Worm (Caenorhabditis elegans) whole organism, L1 larva: Measurements from ENCODE around the gene F15A4.5.

Source experiments
- C16A3.4 ChIP-seq: fragments of 150-350 bp; optimal IDR thresholded peaks from 2 replicates; lab custom pipeline; 2014; ENCODE audit warnings: missing biosample characterization, missing genetic modification characterization
- C34B4.2 ChIP-seq: sonication (generic microtip); optimal IDR thresholded peaks from 2 replicates; lab custom pipeline; 2017; ENCODE audit warnings: mild to moderate bottlenecking, missing genetic modification characterization, missing compliant biosample characterization
- F16B12.6 ChIP-seq: fragments of 150-350 bp; optimal IDR thresholded peaks from 2 replicates; lab custom pipeline; 2014; ENCODE audit warnings: missing biosample characterization, missing genetic modification characterization
- alr-1 ChIP-seq: fragments of 200-800 bp; sonication (Bioruptor generic); optimal IDR thresholded peaks from 2 replicates; lab custom pipeline; 2018; ENCODE audit warnings: borderline replicate concordance, mild to moderate bottlenecking, missing genetic modification characterization, missing compliant biosample characterization
- blmp-1 ChIP-seq: fragments of 150-350 bp; optimal IDR thresholded peaks from 2 replicates; lab custom pipeline; 2014; ENCODE audit warnings: missing biosample characterization, missing genetic modification characterization
- ceh-63 ChIP-seq: fragments of 200-800 bp; sonication (Bioruptor generic); optimal IDR thresholded peaks from 2 replicates; lab custom pipeline; 2018; ENCODE audit warnings: mild to moderate bottlenecking, missing genetic modification characterization, missing compliant biosample characterization
- ceh-8 ChIP-seq: fragments of 200-800 bp; sonication (Bioruptor generic); optimal IDR thresholded peaks from 2 replicates; lab custom pipeline; 2018; ENCODE audit warnings: mild to moderate bottlenecking, missing genetic modification characterization, moderate library complexity, missing compliant biosample characterization
- ceh-82 ChIP-seq, 3 experiments: fragments of 150-350 bp in 1 of 3; sonication (generic microtip) in 2 of 3; optimal IDR thresholded peaks; 2 replicates each; lab custom pipeline; 2014 to 2017; ENCODE audit warnings: missing biosample characterization in 3 of 3, missing genetic modification characterization in 3 of 3
- ceh-88 ChIP-seq: fragments of 200-800 bp; sonication (Bioruptor generic); IDR thresholded peaks from 2 replicates; pipeline ENCODE4 v1.3.6; 2022; ENCODE audit warnings: missing genetic modification characterization, missing compliant biosample characterization
- dpl-1 ChIP-seq, 3 experiments: fragments of 150-350 bp in 2 of 3; sonication (generic microtip) in 1 of 3; optimal IDR thresholded peaks; 2 replicates each; lab custom pipeline; 2014 to 2017; ENCODE audit warnings: missing biosample characterization in 3 of 3, missing genetic modification characterization in 3 of 3, missing genetic modification reagents in 3 of 3
- dsc-1 ChIP-seq: sonication (generic microtip); optimal IDR thresholded peaks from 2 replicates; lab custom pipeline; 2016; ENCODE audit warnings: mild to moderate bottlenecking, missing genetic modification characterization, missing compliant biosample characterization
- efl-1 ChIP-seq, 4 experiments: fragments of 150-350 bp; optimal IDR thresholded peaks in 3 of 4; peaks in 1 of 4; 1 replicate in 1 of 4; 2 replicates in 3 of 4; lab custom pipeline; 2014; ENCODE audit warnings: missing biosample characterization in 2 of 4, missing genetic modification characterization in 2 of 4, missing genetic modification reagents in 2 of 4
- egl-13 ChIP-seq: sonication (generic microtip); optimal IDR thresholded peaks from 2 replicates; lab custom pipeline; 2016; ENCODE audit warnings: missing genotype, missing genetic modification reagents, missing genetic modification characterization, missing compliant biosample characterization
- egl-27 ChIP-seq, 2 experiments: fragments of 150-350 bp in 1 of 2; sonication (generic microtip); optimal IDR thresholded peaks; 3 replicates each; lab custom pipeline; 2017 to 2018; ENCODE audit warnings: missing biosample characterization in 2 of 2, missing genetic modification characterization in 2 of 2, missing genetic modification reagents in 2 of 2
- elt-3 ChIP-seq, 6 experiments: fragments of 150-350 bp in 1 of 6; sonication (generic microtip); optimal IDR thresholded peaks; 2 replicates each; lab custom pipeline; 2017 to 2018; ENCODE audit warnings: missing biosample characterization in 6 of 6, missing genetic modification characterization in 6 of 6, inconsistent platforms in 1 of 6
- fkh-10 ChIP-seq: sonication (generic microtip); optimal IDR thresholded peaks from 2 replicates; lab custom pipeline; 2017; ENCODE audit warnings: missing biosample characterization, missing genetic modification reagents, missing genetic modification characterization
- fkh-8 ChIP-seq: sonication (generic microtip); optimal IDR thresholded peaks from 2 replicates; lab custom pipeline; 2016; ENCODE audit warnings: mild to moderate bottlenecking, missing genetic modification characterization, missing compliant biosample characterization
- grh-1 ChIP-seq: fragments of 200-800 bp; sonication (Bioruptor generic); IDR thresholded peaks from 2 replicates; pipeline ENCODE4 v1.3.6; 2022; ENCODE audit warnings: missing genetic modification reagents, missing genetic modification characterization, missing compliant biosample characterization
- hpl-2 ChIP-seq: fragments of 150-350 bp; optimal IDR thresholded peaks from 2 replicates; lab custom pipeline; 2014; ENCODE audit warnings: missing biosample characterization, missing genetic modification reagents, missing genetic modification characterization
- lin-14 ChIP-seq: fragments of 200-800 bp; sonication (Bioruptor generic); optimal IDR thresholded peaks from 2 replicates; lab custom pipeline; 2018; ENCODE audit warnings: mild to moderate bottlenecking, missing genetic modification characterization, moderate library complexity, missing compliant biosample characterization
- nhr-11 ChIP-seq: fragments of 150-350 bp; optimal IDR thresholded peaks from 2 replicates; lab custom pipeline; 2014; ENCODE audit warnings: missing biosample characterization, missing genetic modification characterization
- nhr-20 ChIP-seq: sonication (generic microtip); optimal IDR thresholded peaks from 2 replicates; lab custom pipeline; 2016; ENCODE audit warnings: mild to moderate bottlenecking, missing genetic modification characterization, missing compliant biosample characterization
- nhr-237 ChIP-seq: fragments of 150-350 bp; optimal IDR thresholded peaks from 2 replicates; lab custom pipeline; 2014; ENCODE audit warnings: missing biosample characterization, missing genetic modification characterization
- nhr-47 ChIP-seq: sonication (generic microtip); optimal IDR thresholded peaks from 2 replicates; lab custom pipeline; 2016; ENCODE audit warnings: mild to moderate bottlenecking, missing genetic modification characterization, moderate library complexity, missing compliant biosample characterization
- nhr-71 ChIP-seq: sonication (generic microtip); optimal IDR thresholded peaks from 2 replicates; lab custom pipeline; 2016; ENCODE audit warnings: mild to moderate bottlenecking, missing genetic modification characterization, moderate library complexity, missing compliant biosample characterization
- nhr-84 ChIP-seq: sonication (generic microtip); optimal IDR thresholded peaks from 2 replicates; lab custom pipeline; 2017; ENCODE audit warnings: missing biosample characterization, missing genetic modification characterization
- pqm-1 ChIP-seq: sonication (generic microtip); optimal IDR thresholded peaks from 3 replicates; lab custom pipeline; 2017; ENCODE audit warnings: missing biosample characterization, missing genetic modification characterization
- snpc-4 ChIP-seq: fragments of 150-350 bp; optimal IDR thresholded peaks from 2 replicates; lab custom pipeline; 2014; ENCODE audit warnings: missing biosample characterization, missing genetic modification characterization
- sox-4 ChIP-seq: sonication (generic microtip); optimal IDR thresholded peaks from 2 replicates; lab custom pipeline; 2016; ENCODE audit warnings: missing genetic modification characterization, missing compliant biosample characterization
- swsn-7 ChIP-seq: sonication (generic microtip); optimal IDR thresholded peaks from 2 replicates; lab custom pipeline; 2016; ENCODE audit warnings: missing genetic modification characterization, missing compliant biosample characterization
- tbx-2 ChIP-seq: sonication (generic microtip); optimal IDR thresholded peaks from 2 replicates; lab custom pipeline; 2016; ENCODE audit warnings: missing genetic modification characterization, missing compliant biosample characterization
- unc-130 ChIP-seq: fragments of 150-350 bp; optimal IDR thresholded peaks from 2 replicates; lab custom pipeline; 2017; ENCODE audit warnings: missing biosample characterization, missing genetic modification characterization, inconsistent platforms
- unc-30 ChIP-seq: sonication (generic microtip); optimal IDR thresholded peaks from 2 replicates; lab custom pipeline; 2017; ENCODE audit warnings: missing biosample characterization, missing genetic modification characterization
- unc-62 ChIP-seq: fragments of 150-350 bp; optimal IDR thresholded peaks from 2 replicates; lab custom pipeline; 2014; ENCODE audit warnings: missing biosample characterization, missing genetic modification reagents, missing genetic modification characterization
- zag-1 ChIP-seq: fragments of 150-350 bp; optimal IDR thresholded peaks from 2 replicates; lab custom pipeline; 2014; ENCODE audit warnings: missing biosample characterization, missing genetic modification characterization
- zip-4 ChIP-seq: fragments of 200-800 bp; sonication (Bioruptor generic); optimal IDR thresholded peaks from 2 replicates; lab custom pipeline; 2018; ENCODE audit warnings: mild to moderate bottlenecking, missing genetic modification characterization, moderate library complexity, missing compliant biosample characterization
- ztf-11 ChIP-seq, 2 experiments: sonication (generic microtip); optimal IDR thresholded peaks; 2 replicates each; lab custom pipeline; 2016 to 2017; ENCODE audit warnings: missing genetic modification characterization in 2 of 2, missing biosample characterization in 1 of 2, missing compliant biosample characterization in 1 of 2
- ztf-4 ChIP-seq: fragments of 150-350 bp; optimal IDR thresholded peaks from 2 replicates; lab custom pipeline; 2014; ENCODE audit warnings: missing biosample characterization, missing genetic modification characterization

The F15A4.5 gene

DNA sequence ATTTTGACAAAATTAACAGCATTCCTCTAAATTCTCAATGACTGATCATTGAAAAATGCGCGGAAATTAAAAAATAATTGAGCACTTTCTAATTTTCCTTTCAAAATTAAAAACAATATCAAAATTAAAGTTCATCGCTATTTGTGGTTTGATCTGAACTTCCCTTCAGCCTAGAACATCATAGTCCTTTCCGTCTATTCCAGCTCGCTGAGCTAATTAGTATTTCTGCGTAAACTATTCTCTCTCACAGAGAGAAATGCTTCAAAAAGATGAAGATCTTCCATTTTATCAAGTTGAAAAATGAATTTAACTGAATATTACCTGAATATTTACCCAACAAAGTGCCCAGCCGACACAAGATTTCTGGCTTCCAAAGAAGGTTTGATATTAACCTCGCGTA, 36.0 kb upstream of the F15A4.5 start, which contains the start of gene srh-68:
TSS of gene srh-68 (plus strand) at position 301 of the 400 bp plus-strand sequence.
- TF ChIP-seq elt-3 (tag; optimal IDR thresholded peaks at IDR 0.05; lab: Kevin White, UChicago) (no peak), zip-4 (GFP tag; lab: Kevin White, UChicago) (no peak), dpl-1 (GFP tag; optimal IDR thresholded peaks at IDR 0.05; lab: Kevin White, UChicago) (no peak), nhr-20 (tag; lab: Kevin White, UChicago) (no peak), snpc-4 (tag; lab: Kevin White, UChicago) (no peak), C34B4.2 (no peak), grh-1 (GFP tag; lab: Robert Waterston, UW) (no peak)

ce11 chrII:12506511-12506910, 35.5 kb upstream of the F15A4.5 start:
- peak; percentile 78 for TF ChIP-seq fkh-8 (tag; lab: Kevin White, UChicago)
- TF ChIP-seq sox-4 (tag; lab: Kevin White, UChicago): peak; percentile 66
- no peak for TF ChIP-seq hpl-2
- peak; percentile 27 for TF ChIP-seq ceh-8 (GFP tag; lab: Kevin White, UChicago)
- TF ChIP-seq egl-13: peak; percentile 25
- TF ChIP-seq nhr-47: peak; percentile 65
- TF ChIP-seq swsn-7 (tag; lab: Kevin White, UChicago): peak; percentile 0
- TF ChIP-seq fkh-10 (GFP tag; lab: Kevin White, UChicago): no peak
- peak; percentile 1 for TF ChIP-seq dsc-1 (tag; lab: Kevin White, UChicago)

ce11 chrII:12502784-12503183, 31.7 kb upstream of the F15A4.5 start, which contains the start of gene ador-1:
Gene ador-1 (minus strand): TSS chrII:12502884.
- no peak for TF ChIP-seq zip-4 (GFP tag; lab: Kevin White, UChicago)
- TF ChIP-seq zag-1: no peak
- no peak for TF ChIP-seq unc-30
- no peak for TF ChIP-seq ztf-11 (tag; optimal IDR thresholded peaks at IDR 0.05; lab: Kevin White, UChicago)
- TF ChIP-seq pqm-1 (tag; lab: Kevin White, UChicago): no peak
- TF ChIP-seq unc-62: no peak
- no peak for TF ChIP-seq alr-1 (tag; lab: Kevin White, UChicago)
- no peak for TF ChIP-seq ceh-88 (GFP tag; lab: Robert Waterston, UW)
- TF ChIP-seq egl-27 (tag; optimal IDR thresholded peaks at IDR 0.05; lab: Kevin White, UChicago): no peak
- TF ChIP-seq nhr-84 (tag; lab: Kevin White, UChicago): no peak

- TF ChIP-seq grh-1 (GFP tag; lab: Robert Waterston, UW) (no peak), fkh-10 (GFP tag; lab: Kevin White, UChicago) (peak; percentile 78), unc-130 (tag; lab: Kevin White, UChicago) (no peak), ceh-63 (GFP tag; lab: Kevin White, UChicago) (no peak), efl-1 (optimal IDR thresholded peaks at IDR 0.05; lab: Kevin White, UChicago) (peak; percentile 8 to 72), efl-1 (GFP tag; optimal IDR thresholded peaks at IDR 0.05 in 1 of 2; lab: Kevin White, UChicago) (peak; percentile 29 to 80), nhr-11 (tag; lab: Kevin White, UChicago) (no peak), nhr-71 (tag; lab: Kevin White, UChicago) (peak; percentile 18), tbx-2 (tag; lab: Kevin White, UChicago) (no peak), F16B12.6 (no peak), dpl-1 (GFP tag; optimal IDR thresholded peaks at IDR 0.05; lab: Kevin White, UChicago) (peak in 1 of 3 experiments; percentile 21), blmp-1 (no peak), lin-14 (GFP tag; lab: Kevin White, UChicago) (peak; percentile 67), ceh-82 (tag; optimal IDR thresholded peaks at IDR 0.05; lab: Kevin White, UChicago) (no peak), nhr-237 (tag; lab: Kevin White, UChicago) (no peak), C16A3.4 (tag; lab: Kevin White, UChicago) (no peak), nhr-20 (tag; lab: Kevin White, UChicago) (no peak), fkh-8 (tag; lab: Kevin White, UChicago) (no peak), ztf-4 (no peak)
These were observed 28.9 kb upstream of the F15A4.5 start for ce11 chrII:12499969-12500368.
